Fruit fly (Drosophila melanogaster): ENCODE data around the gene eIF2A.

Gene eIF2A

DNA sequence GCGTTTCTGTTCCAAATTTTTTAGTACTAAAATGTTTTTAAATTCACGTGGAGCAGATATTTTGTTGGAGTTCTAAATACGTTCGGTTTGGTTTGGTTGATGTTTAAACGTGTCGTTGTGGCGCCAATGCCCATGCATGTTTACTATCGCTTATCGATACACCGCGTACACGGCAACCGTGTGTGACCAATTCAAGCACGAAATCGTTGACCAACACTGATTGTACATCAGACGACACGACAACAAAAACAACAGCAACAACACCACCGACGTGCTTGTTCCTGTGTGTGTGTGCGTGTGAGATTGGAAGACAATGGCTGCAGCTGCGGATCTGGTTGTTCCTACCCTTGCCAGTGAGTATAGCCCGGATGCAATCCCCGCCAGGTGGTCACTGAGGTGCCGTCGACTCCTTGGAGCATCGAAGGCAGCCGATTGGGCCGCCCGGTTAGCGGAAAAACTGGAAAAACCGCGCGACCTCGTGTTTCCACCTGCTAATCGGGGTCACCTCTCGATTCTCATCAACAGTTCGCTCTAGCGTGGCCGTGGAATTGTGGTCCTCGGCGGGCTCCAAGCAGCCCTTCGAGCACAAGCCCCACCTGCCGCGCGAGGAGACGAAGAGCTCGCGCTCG is at the start of gene eIF2A (continued):
- TF ChIP-seq dimm (GFP tag; IDR thresholded peaks at IDR 0.05), result no peak
- peak; percentile 65 for TF ChIP-seq pho (GFP tag; optimal IDR thresholded peaks at IDR 0.05)
- no peak for TF ChIP-seq CG1529 (GFP tag; optimal IDR thresholded peaks at IDR 0.05)
- TF ChIP-seq ab (GFP tag; optimal IDR thresholded peaks at IDR 0.05), result no peak
- TF ChIP-seq CG32772 (GFP tag; IDR thresholded peaks at IDR 0.05), result 0 out of 2 replicates have a peak, but pooled peaks have one; percentile 22
- peak; percentile 27 for TF ChIP-seq CG6765 (GFP tag; optimal IDR thresholded peaks at IDR 0.05)
- peak; percentile 36 for TF ChIP-seq luna (GFP tag; optimal IDR thresholded peaks at IDR 0.05)
- peak; percentile 76 for TF ChIP-seq nerfin-2 (GFP tag; IDR thresholded peaks at IDR 0.05; ENCODE audit: partially characterized antibody)
- TF ChIP-seq CG7928 (GFP tag; optimal IDR thresholded peaks at IDR 0.05), result peak; percentile 8
- TF ChIP-seq h (optimal IDR thresholded peaks at IDR 0.05), result no peak
- TF ChIP-seq CrebB (tag; optimal IDR thresholded peaks at IDR 0.05), result peak; percentile 83
- peak; percentile 73 to 78 for TF ChIP-seq dpn (GFP tag; optimal IDR thresholded peaks at IDR 0.05)
- peak; percentile 25 for TF ChIP-seq CG7839 (tag; optimal IDR thresholded peaks at IDR 0.05)
- TF ChIP-seq nau (GFP tag; optimal IDR thresholded peaks at IDR 0.05), result no peak
- TF ChIP-seq ftz-f1 (GFP tag; optimal IDR thresholded peaks at IDR 0.05), result peak; percentile 90
- TF ChIP-seq fu2 (GFP tag; optimal IDR thresholded peaks at IDR 0.05), result peak; percentile 79
- TF ChIP-seq z (GFP tag; IDR thresholded peaks at IDR 0.05), result no peak
- peak; percentile 69; the same call in 1 of the 3 replicates for TF ChIP-seq CG11456 (GFP tag; IDR thresholded peaks at IDR 0.05)
- TF ChIP-seq grau (tag; optimal IDR thresholded peaks at IDR 0.05), result peak; percentile 61
- peak; percentile 40 for TF ChIP-seq CG9817 (tag; optimal IDR thresholded peaks at IDR 0.05)
- TF ChIP-seq Opbp (GFP tag; IDR thresholded peaks at IDR 0.05; ENCODE audit: partially characterized antibody), result peak; percentile 88
- TF ChIP-seq p53 (GFP tag; optimal IDR thresholded peaks at IDR 0.05), result peak; percentile 92
- peak; percentile 39 for TF ChIP-seq Spps (tag; optimal IDR thresholded peaks at IDR 0.05)
- no peak for TF ChIP-seq sisA (GFP tag; IDR thresholded peaks at IDR 0.05)
- no peak for TF ChIP-seq btn (GFP tag; optimal IDR thresholded peaks at IDR 0.05)
- TF ChIP-seq trh (GFP tag; optimal IDR thresholded peaks at IDR 0.05), result no peak
- peak; percentile 24 for TF ChIP-seq BtbVII (GFP tag; optimal IDR thresholded peaks at IDR 0.05)
- no peak for TF ChIP-seq CG6654 (GFP tag; optimal IDR thresholded peaks at IDR 0.05)
- no peak for TF ChIP-seq gem (tag; optimal IDR thresholded peaks at IDR 0.05)
- peak; percentile 73 for TF ChIP-seq Mad (GFP tag; optimal IDR thresholded peaks at IDR 0.05)
- no peak for TF ChIP-seq CG9437 (GFP tag; optimal IDR thresholded peaks at IDR 0.05)
- 0 out of 2 replicates have a peak, but pooled peaks have one; percentile 21 for TF ChIP-seq peb (GFP tag; IDR thresholded peaks at IDR 0.05)
- peak; percentile 20 for TF ChIP-seq CG4820 (GFP tag; optimal IDR thresholded peaks at IDR 0.05)
- TF ChIP-seq gt (GFP tag; IDR thresholded peaks at IDR 0.05), result no peak
- no peak for TF ChIP-seq Stat92E (GFP tag; optimal IDR thresholded peaks at IDR 0.05)
- TF ChIP-seq CG15479 (GFP tag; optimal IDR thresholded peaks at IDR 0.05), result no peak
- TF ChIP-seq Ets65A (GFP tag), result peak; percentile 94
- TF ChIP-seq CG32767 (GFP tag; IDR thresholded peaks at IDR 0.05), result no peak
- peak; percentile 55 for TF ChIP-seq twi (tag; optimal IDR thresholded peaks at IDR 0.05)
- TF ChIP-seq ro (GFP tag; IDR thresholded peaks at IDR 0.05), result no peak
- no peak for TF ChIP-seq D19A (tag; optimal IDR thresholded peaks at IDR 0.05)
- peak; percentile 8 for TF ChIP-seq org-1 (GFP tag; optimal IDR thresholded peaks at IDR 0.05)
- TF ChIP-seq zen (tag; optimal IDR thresholded peaks at IDR 0.05), result peak; percentile 42
- peak; percentile 71 for TF ChIP-seq Xrp1 (GFP tag; IDR thresholded peaks at IDR 0.05)
- peak; percentile 42 for TF ChIP-seq gcm (GFP tag; optimal IDR thresholded peaks at IDR 0.05)
- TF ChIP-seq CG9609 (GFP tag; optimal IDR thresholded peaks at IDR 0.05), result peak; percentile 63
- TF ChIP-seq CG2889 (GFP tag; IDR thresholded peaks at IDR 0.05), result no peak
- TF ChIP-seq ERR (GFP tag; optimal IDR thresholded peaks at IDR 0.05), result peak; percentile 77
- TF ChIP-seq Bdp1 (GFP tag; optimal IDR thresholded peaks at IDR 0.05), result peak; percentile 43
- TF ChIP-seq Fer2 (tag; optimal IDR thresholded peaks at IDR 0.05), result no peak
- 0 out of 3 replicates have a peak, but pooled peaks have one; percentile 24 for TF ChIP-seq H15 (GFP tag; IDR thresholded peaks at IDR 0.05)
